Worm (Caenorhabditis elegans) whole organism, L4 larva: ENCODE results near the gene fbxa-36.

Experiments
- ZK546.5 ChIP-seq, 2 experiments: sonication (generic microtip); optimal IDR thresholded peaks; 2 replicates each; lab custom pipeline; 2017; ENCODE audit warnings: missing biosample characterization in 2 of 2, missing genetic modification characterization in 2 of 2
- aha-1 ChIP-seq: fragments of 150-350 bp; peaks from one replicate; lab custom pipeline; 2014; ENCODE audit warnings: missing biosample characterization, missing genetic modification characterization
- ama-1 ChIP-seq: fragments of 150-350 bp; optimal IDR thresholded peaks from 2 replicates; lab custom pipeline; 2014; ENCODE audit warnings: inconsistent platforms, mixed read lengths
- ces-1 ChIP-seq: fragments of 150-350 bp; sonication (generic microtip); optimal IDR thresholded peaks from 4 replicates; lab custom pipeline; 2014; ENCODE audit warnings: missing biosample characterization, missing genetic modification reagents, missing genetic modification characterization
- dmd-9 ChIP-seq: fragments of 200-800 bp; sonication (Bioruptor generic); IDR thresholded peaks from 2 replicates; pipeline ENCODE4 v1.3.6; 2022; ENCODE audit warnings: missing genetic modification reagents, missing genetic modification characterization, missing compliant biosample characterization
- egl-27 ChIP-seq: sonication (generic microtip); optimal IDR thresholded peaks from 3 replicates; lab custom pipeline; 2017; ENCODE audit warnings: missing biosample characterization, missing genetic modification reagents, missing genetic modification characterization
- lin-15B ChIP-seq: fragments of 150-350 bp; sonication (generic microtip); optimal IDR thresholded peaks from 3 replicates; lab custom pipeline; 2014; ENCODE audit warnings: missing biosample characterization, missing genetic modification characterization
- lsy-2 ChIP-seq, 2 experiments: fragments of 150-350 bp in 1 of 2; sonication (generic microtip) in 1 of 2; optimal IDR thresholded peaks; 2 replicates each; lab custom pipeline; 2014 to 2017; ENCODE audit warnings: missing biosample characterization in 2 of 2, missing genetic modification characterization in 2 of 2
- nhr-28 ChIP-seq: fragments of 150-350 bp; optimal IDR thresholded peaks from 2 replicates; lab custom pipeline; 2014; ENCODE audit warnings: missing biosample characterization, missing genetic modification characterization
- nhr-76 ChIP-seq: fragments of 150-350 bp; optimal IDR thresholded peaks from 2 replicates; lab custom pipeline; 2014; ENCODE audit warnings: missing biosample characterization, missing genetic modification characterization

- TF ChIP-seq aha-1, result no peak
- TF ChIP-seq ama-1 (lab: Kevin White, UChicago), result no peak
- TF ChIP-seq nhr-76 (tag; lab: Kevin White, UChicago), result no peak
- TF ChIP-seq lsy-2 (tag; optimal IDR thresholded peaks at IDR 0.05; lab: Kevin White, UChicago), result no peak
- no peak for TF ChIP-seq lin-15B (tag; lab: Kevin White, UChicago)
- TF ChIP-seq nhr-28 (tag; lab: Kevin White, UChicago), result peak; percentile 35
- no peak for TF ChIP-seq ces-1
- TF ChIP-seq ZK546.5 (tag; optimal IDR thresholded peaks at IDR 0.05; lab: Kevin White, UChicago), result no peak
- TF ChIP-seq egl-27 (tag; lab: Kevin White, UChicago), result no peak
- no peak for TF ChIP-seq dmd-9
These were observed 49.5 kb upstream of the fbxa-36 start, which contains the start of gene fbxa-26 for ce11 chrIII:1342488-1342887.
